Worm (Caenorhabditis elegans) whole organism, L2 larva: Measurements from ENCODE around the gene nhr-138.

Source experiments
- ceh-16 ChIP-seq: fragments of 150-350 bp; optimal IDR thresholded peaks from 2 replicates; lab custom pipeline; 2014; ENCODE audit warnings: missing biosample characterization, missing genetic modification characterization
- fos-1 ChIP-seq: fragments of 150-350 bp; optimal IDR thresholded peaks from 2 replicates; lab custom pipeline; 2014; ENCODE audit warnings: missing biosample characterization, missing genetic modification characterization
- lin-13 ChIP-seq: fragments of 150-350 bp; optimal IDR thresholded peaks from 2 replicates; lab custom pipeline; 2014; ENCODE audit warnings: missing biosample characterization, missing genetic modification reagents, missing genetic modification characterization
- nhr-11 ChIP-seq: fragments of 150-350 bp; optimal IDR thresholded peaks from 2 replicates; lab custom pipeline; 2014; ENCODE audit warnings: missing biosample characterization, missing genetic modification characterization
- skn-1 ChIP-seq: sonication (generic microtip); optimal IDR thresholded peaks from 2 replicates; lab custom pipeline; 2017; ENCODE audit warnings: missing biosample characterization, missing genetic modification characterization
- snpc-4 ChIP-seq: fragments of 150-350 bp; optimal IDR thresholded peaks from 2 replicates; lab custom pipeline; 2014; ENCODE audit warnings: missing biosample characterization, missing genetic modification characterization

ce11 chrIV:9777535-9777934 is 52.5 kb downstream of the nhr-138 start, which contains the start of gene sna-2:
- TF ChIP-seq snpc-4 (tag; lab: Kevin White, UChicago) (no peak), ceh-16 (no peak), skn-1 (no peak), lin-13 (GFP tag; lab: Kevin White, UChicago) (peak; percentile 8), fos-1 (peak; percentile 25), nhr-11 (tag; lab: Kevin White, UChicago) (no peak)
